Worm (Caenorhabditis elegans): Measurements from ENCODE around the gene polg-1.

- TF ChIP-seq pag-3 (tag; optimal IDR thresholded peaks at IDR 0.05; ENCODE audit: borderline replicate concordance) (no peak), ahr-1 (tag; optimal IDR thresholded peaks at IDR 0.05) (no peak), unc-86 (tag; optimal IDR thresholded peaks at IDR 0.05) (no peak), ama-1 (optimal IDR thresholded peaks at IDR 0.05) (no peak), ceh-48 (tag; optimal IDR thresholded peaks at IDR 0.05) (no peak), pax-1 (tag; optimal IDR thresholded peaks at IDR 0.05) (no peak), hlh-30 (tag; optimal IDR thresholded peaks at IDR 0.05; ENCODE audit: insufficient read depth) (no peak), syd-9 (tag; optimal IDR thresholded peaks at IDR 0.05) (no peak)
Observed at ce11 chrII:12228005-12228404, 28.2 kb upstream of the polg-1 start, which contains the start of gene sinh-1.

All from whole organism, late embryonic.